Worm (Caenorhabditis elegans): ENCODE data around the gene sel-2.

Gene sel-2

DNA sequence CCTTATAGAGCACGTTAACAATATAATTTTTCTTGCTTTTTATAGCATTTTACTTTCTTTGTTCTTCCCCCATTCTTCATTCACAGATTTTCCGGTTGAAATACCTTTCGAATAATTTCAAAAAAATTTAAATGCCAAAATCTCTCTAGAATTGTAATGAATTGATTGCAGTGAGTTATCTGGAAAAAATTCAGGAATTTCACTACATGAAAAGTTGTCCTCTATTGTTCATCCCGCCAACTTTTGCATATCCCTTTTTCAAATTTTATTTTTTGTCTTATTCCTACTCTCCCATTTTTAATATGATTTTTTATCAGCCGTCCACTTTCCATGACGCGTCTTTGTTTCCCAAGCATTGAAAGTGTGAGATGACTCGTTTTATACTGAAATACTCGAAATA, 41.2 kb upstream of the sel-2 start:
- 0 out of 2 replicates have a peak, but pooled peaks have one; percentile 34 for TF ChIP-seq Y79H2A.3 (GFP tag; conservative IDR thresholded peaks at IDR 0.05)
- TF ChIP-seq bed-1 (GFP tag; IDR thresholded peaks at IDR 0.05) = 0 out of 2 replicates have a peak, but pooled peaks have one; percentile 4
- 0 out of 2 replicates have a peak, but pooled peaks have one; percentile 65 for TF ChIP-seq madf-3 (GFP tag; IDR thresholded peaks at IDR 0.05)
- TF ChIP-seq lsy-27 (tag; optimal IDR thresholded peaks at IDR 0.05; ENCODE audit: borderline replicate concordance, insufficient read depth) = no peak
- peak; percentile 73; the same call in 1 of the 2 replicates for TF ChIP-seq Y53G8AR.9 (GFP tag; conservative IDR thresholded peaks at IDR 0.05)
- TF ChIP-seq athp-1 (tag; optimal IDR thresholded peaks at IDR 0.05) = peak; percentile 17
- no peak for TF ChIP-seq gei-17 (GFP tag; optimal IDR thresholded peaks at IDR 0.05)
- 0 out of 2 replicates have a peak, but pooled peaks have one; percentile 16 for TF ChIP-seq cebp-1 (GFP tag; IDR thresholded peaks at IDR 0.05)
- TF ChIP-seq cebp-1 (tag; optimal IDR thresholded peaks at IDR 0.05) = peak; percentile 39
- no peak for TF ChIP-seq hmg-1.2 (GFP tag; IDR thresholded peaks at IDR 0.05)
- no peak for TF ChIP-seq rpc-1 (optimal IDR thresholded peaks at IDR 0.05)
- TF ChIP-seq rpc-1 (tag; optimal IDR thresholded peaks at IDR 0.05) = no peak
- TF ChIP-seq aptf-2 (GFP tag; conservative IDR thresholded peaks at IDR 0.05) = no peak

ce11 chrIII:4649811-4650544, 37.8 kb upstream of the sel-2 start, which contains the start of gene ppm-2:
ppm-2 (plus strand) TSS chrIII:4650494.
- peak; percentile 100 for TF ChIP-seq madf-6 (GFP tag; IDR thresholded peaks at IDR 0.05)
- TF ChIP-seq Y53F4B.3 (GFP tag; IDR thresholded peaks at IDR 0.05) = 0 out of 2 replicates have a peak, but pooled peaks have one; percentile 10
- TF ChIP-seq sptf-2 (GFP tag; optimal IDR thresholded peaks at IDR 0.05) = no peak
- no peak for TF ChIP-seq K11D2.4 (GFP tag; IDR thresholded peaks at IDR 0.05)
- no peak for TF ChIP-seq ets-4 (GFP tag; optimal IDR thresholded peaks at IDR 0.05)
- TF ChIP-seq somi-1 (GFP tag; optimal IDR thresholded peaks at IDR 0.05) = no peak
- peak; percentile 87 for TF ChIP-seq ceh-91 (GFP tag; IDR thresholded peaks at IDR 0.05)
- peak; percentile 87 for TF ChIP-seq F49E8.2 (tag; optimal IDR thresholded peaks at IDR 0.05; ENCODE audit: insufficient read depth)
- no peak for TF ChIP-seq F37B4.10 (GFP tag; IDR thresholded peaks at IDR 0.05)
- peak; percentile 99 for TF ChIP-seq lsl-1 (GFP tag; optimal IDR thresholded peaks at IDR 0.05)
- TF ChIP-seq aptf-2 (GFP tag; conservative IDR thresholded peaks at IDR 0.05) = 0 out of 2 replicates have a peak, but pooled peaks have one; percentile 59
- no peak for TF ChIP-seq ceh-100 (GFP tag; IDR thresholded peaks at IDR 0.05)
- no peak for TF ChIP-seq pha-4 (tag; optimal IDR thresholded peaks at IDR 0.05)
- no peak for TF ChIP-seq cebp-2 (GFP tag; IDR thresholded peaks at IDR 0.05)
- 0 out of 2 replicates have a peak, but pooled peaks have one; percentile 13 for TF ChIP-seq mcd-1 (GFP tag; IDR thresholded peaks at IDR 0.05)
- no peak for TF ChIP-seq Y53G8AR.9 (GFP tag; conservative IDR thresholded peaks at IDR 0.05)
- TF ChIP-seq B0261.1 (tag; optimal IDR thresholded peaks at IDR 0.05) = no peak
- no peak for TF ChIP-seq F52B5.7 (tag; optimal IDR thresholded peaks at IDR 0.05)
- TF ChIP-seq bed-1 (GFP tag; IDR thresholded peaks at IDR 0.05) = no peak
- TF ChIP-seq madf-3 (GFP tag; IDR thresholded peaks at IDR 0.05) = 0 out of 2 replicates have a peak, but pooled peaks have one; percentile 2
- no peak for TF ChIP-seq ztf-3 (GFP tag; optimal IDR thresholded peaks at IDR 0.05)
- TF ChIP-seq let-607 (tag; optimal IDR thresholded peaks at IDR 0.05) = peak in 1 of 2 experiments; percentile 25
- peak; percentile 53 for TF ChIP-seq snpc-3.4 (tag; optimal IDR thresholded peaks at IDR 0.05)
- no peak for TF ChIP-seq Y79H2A.3 (GFP tag; conservative IDR thresholded peaks at IDR 0.05)
- no peak for TF ChIP-seq dpff-1 (tag; optimal IDR thresholded peaks at IDR 0.05)
- no peak for TF ChIP-seq rec-8 (tag; optimal IDR thresholded peaks at IDR 0.05)
- no peak for TF ChIP-seq tlf-1 (GFP tag; optimal IDR thresholded peaks at IDR 0.05)
- no peak for TF ChIP-seq B0336.3 (GFP tag; IDR thresholded peaks at IDR 0.05)
- TF ChIP-seq dox-1 (GFP tag; IDR thresholded peaks at IDR 0.05) = no peak
- peak; percentile 97 for TF ChIP-seq xnd-1 (tag; optimal IDR thresholded peaks at IDR 0.05)
- no peak for TF ChIP-seq ama-1 (optimal IDR thresholded peaks at IDR 0.05)
- no peak for TF ChIP-seq ama-1 (GFP tag; optimal IDR thresholded peaks at IDR 0.05)
- TF ChIP-seq snpc-1.3 (tag; optimal IDR thresholded peaks at IDR 0.05; ENCODE audit: insufficient read depth) = peak; percentile 21
- TF ChIP-seq F55B11.4 (tag; optimal IDR thresholded peaks at IDR 0.05; ENCODE audit: borderline replicate concordance, insufficient read depth) = no peak
- TF ChIP-seq nfya-1 (tag; optimal IDR thresholded peaks at IDR 0.05; ENCODE audit: borderline replicate concordance, insufficient read depth) = no peak
- no peak for TF ChIP-seq chd-7 (tag; optimal IDR thresholded peaks at IDR 0.05)
